Fruit fly (Drosophila melanogaster) whole organism, embryonic: ENCODE measurements around the gene Cdk1.

Experiments used
- Abd-B ChIP-seq: fragments of 200-800 bp; sonication (Bioruptor generic); optimal IDR thresholded peaks from 2 replicates; lab custom pipeline; 2018; ENCODE audit warnings: missing biosample characterization, mild to moderate bottlenecking, missing genetic modification characterization, moderate library complexity
- Atf-2 ChIP-seq: fragments of 200-800 bp; sonication (Bioruptor generic); optimal IDR thresholded peaks from 2 replicates; lab custom pipeline; 2016; ENCODE audit warnings: missing biosample characterization, missing genetic modification characterization
- C15 ChIP-seq: fragments of 200-800 bp; sonication (Bioruptor generic); IDR thresholded peaks from 3 replicates; pipeline ENCODE4 v1.3.6; 2022; ENCODE audit warnings: missing biosample characterization, missing genetic modification characterization
- CG11085 ChIP-seq: fragments of 200-800 bp; sonication (Bioruptor generic); IDR thresholded peaks from 2 replicates; pipeline ENCODE4 v1.3.6; 2022; ENCODE audit warnings: missing biosample characterization, missing genetic modification characterization
- CG11504 ChIP-seq: fragments of 200-800 bp; sonication (Bioruptor generic); optimal IDR thresholded peaks from 3 replicates; lab custom pipeline; 2019; ENCODE audit warnings: missing biosample characterization, mild to moderate bottlenecking, missing genetic modification characterization, moderate library complexity
- CG12155 ChIP-seq: fragments of 200-800 bp; sonication (Bioruptor generic); optimal IDR thresholded peaks from 3 replicates; lab custom pipeline; 2016; ENCODE audit warnings: missing biosample characterization, missing genetic modification characterization
- CG14710 ChIP-seq: fragments of 200-800 bp; sonication (Bioruptor generic); optimal IDR thresholded peaks from 3 replicates; lab custom pipeline; 2019; ENCODE audit warnings: missing biosample characterization, mild to moderate bottlenecking, missing genetic modification characterization, moderate library complexity
- CG14860 ChIP-seq: fragments of 200-800 bp; sonication (Bioruptor generic); IDR thresholded peaks from 3 replicates; pipeline ENCODE4 v1.3.6; 2022; ENCODE audit warnings: missing biosample characterization, missing genetic modification characterization; ENCODE audit not compliant: partially characterized antibody
- CG31224 ChIP-seq: fragments of 200-800 bp; sonication (Bioruptor generic); IDR thresholded peaks from 2 replicates; pipeline ENCODE4 v1.3.6; 2022; ENCODE audit warnings: missing biosample characterization, missing genetic modification characterization
- CG32532 ChIP-seq: fragments of 200-800 bp; sonication (Bioruptor generic); IDR thresholded peaks from 2 replicates; pipeline ENCODE4 v1.3.6; 2022; ENCODE audit warnings: missing biosample characterization, missing genetic modification characterization
- CG6272 ChIP-seq: fragments of 200-800 bp; sonication (Bioruptor generic); IDR thresholded peaks from 2 replicates; pipeline ENCODE4 v1.3.6; 2022; ENCODE audit warnings: missing biosample characterization, missing genetic modification characterization
- CG6791 ChIP-seq: fragments of 200-800 bp; sonication (Bioruptor generic); IDR thresholded peaks from 3 replicates; pipeline ENCODE4 v1.3.6; 2022; ENCODE audit warnings: missing biosample characterization, missing genetic modification characterization; ENCODE audit not compliant: partially characterized antibody
- CG6854 ChIP-seq: fragments of 200-800 bp; sonication (Bioruptor generic); optimal IDR thresholded peaks from 3 replicates; lab custom pipeline; 2017; ENCODE audit warnings: missing biosample characterization, mild to moderate bottlenecking, missing genetic modification characterization
- CG7372 ChIP-seq: fragments of 200-800 bp; sonication (Bioruptor generic); IDR thresholded peaks from 2 replicates; pipeline ENCODE4 v1.3.6; 2022; ENCODE audit warnings: missing biosample characterization, missing genetic modification characterization
- CG7556 ChIP-seq: fragments of 200-800 bp; sonication (Bioruptor generic); optimal IDR thresholded peaks from 2 replicates; lab custom pipeline; 2017; ENCODE audit warnings: missing biosample characterization, mild to moderate bottlenecking, missing genetic modification characterization
- CG8924 ChIP-seq: fragments of 200-800 bp; optimal IDR thresholded peaks from 3 replicates; lab custom pipeline; 2019; ENCODE audit warnings: missing biosample characterization, mild to moderate bottlenecking, missing genetic modification characterization, moderate library complexity
- CTCF ChIP-seq: fragments of 200-800 bp; sonication (Bioruptor generic); optimal IDR thresholded peaks from 2 replicates; lab custom pipeline; 2017; ENCODE audit warnings: missing biosample characterization, mild to moderate bottlenecking, missing genetic modification characterization, moderate library complexity
- CoRest ChIP-seq: fragments of 200-800 bp; sonication (Bioruptor generic); optimal IDR thresholded peaks from 3 replicates; lab custom pipeline; 2018; ENCODE audit warnings: missing biosample characterization, mild to moderate bottlenecking, missing genetic modification characterization, moderate library complexity
- Elba2 ChIP-seq: fragments of 200-800 bp; sonication (Bioruptor generic); optimal IDR thresholded peaks from 3 replicates; lab custom pipeline; 2016; ENCODE audit warnings: missing biosample characterization, missing genetic modification characterization
- Fer2 ChIP-seq: fragments of 200-800 bp; sonication (Bioruptor generic); optimal IDR thresholded peaks from 2 replicates; lab custom pipeline; 2018; ENCODE audit warnings: missing biosample characterization, mild to moderate bottlenecking, missing genetic modification characterization, moderate library complexity
- HLH4C ChIP-seq: fragments of 200-800 bp; sonication (Bioruptor generic); IDR thresholded peaks from 3 replicates; pipeline ENCODE4 v1.3.6; 2022; ENCODE audit warnings: missing biosample characterization, missing genetic modification characterization; ENCODE audit not compliant: partially characterized antibody
- Lpt ChIP-seq: fragments of >200 bp; optimal IDR thresholded peaks from 2 replicates; lab custom pipeline; 2018; ENCODE audit warnings: missing biosample characterization, missing genetic modification characterization
- MBD-R2 ChIP-seq: fragments of 200-800 bp; sonication (Bioruptor generic); IDR thresholded peaks from 2 replicates; pipeline ENCODE4 v1.3.6; 2022; ENCODE audit warnings: missing biosample characterization, missing genetic modification characterization
- MESR4 ChIP-seq: fragments of 200-800 bp; sonication (Bioruptor generic); optimal IDR thresholded peaks from 2 replicates; lab custom pipeline; 2018; ENCODE audit warnings: missing biosample characterization, mild to moderate bottlenecking, missing genetic modification characterization, moderate library complexity
- Med ChIP-seq: fragments of 200-800 bp; sonication (Bioruptor generic); peaks from one replicate; lab custom pipeline; 2016; ENCODE audit warnings: missing biosample characterization, missing genetic modification characterization, mild to moderate bottlenecking, inconsistent platforms, moderate library complexity
- Mes4 ChIP-seq: fragments of 200-800 bp; sonication (Bioruptor generic); optimal IDR thresholded peaks from 2 replicates; lab custom pipeline; 2016; ENCODE audit warnings: missing biosample characterization, missing genetic modification characterization
- Pdp1 ChIP-seq, 2 experiments: fragments of 200-800 bp; sonication (Bioruptor generic); optimal IDR thresholded peaks; 3 replicates each; lab custom pipeline; 2016; ENCODE audit warnings: missing biosample characterization in 2 of 2, missing genetic modification characterization in 2 of 2, mild to moderate bottlenecking in 1 of 2, moderate library complexity in 1 of 2
- Sry-β ChIP-seq: fragments of 200-800 bp; sonication (Bioruptor generic); optimal IDR thresholded peaks from 2 replicates; lab custom pipeline; 2018; ENCODE audit warnings: missing biosample characterization, mild to moderate bottlenecking, missing genetic modification characterization, moderate library complexity
- Sry-δ ChIP-seq: fragments of 200-800 bp; sonication (Bioruptor generic); optimal IDR thresholded peaks from 2 replicates; lab custom pipeline; 2016; ENCODE audit warnings: missing biosample characterization, missing genetic modification characterization
- Tbp ChIP-seq: fragments of >200 bp; optimal IDR thresholded peaks from 2 replicates; lab custom pipeline; 2018; ENCODE audit warnings: missing biosample characterization, missing genetic modification characterization
- Vsx1 ChIP-seq: fragments of 200-800 bp; sonication (Bioruptor generic); optimal IDR thresholded peaks from 2 replicates; lab custom pipeline; 2017; ENCODE audit warnings: missing biosample characterization, mild to moderate bottlenecking, missing genetic modification characterization, missing genetic modification reagents
- abd-A ChIP-seq: fragments of 200-800 bp; sonication (Bioruptor generic); optimal IDR thresholded peaks from 3 replicates; lab custom pipeline; 2019; ENCODE audit warnings: missing biosample characterization, mild to moderate bottlenecking, missing genetic modification characterization, moderate library complexity
- bbx ChIP-seq: fragments of 200-800 bp; sonication (Bioruptor generic); IDR thresholded peaks from 2 replicates; pipeline ENCODE4 v1.3.6; 2022; ENCODE audit warnings: missing biosample characterization, missing genetic modification characterization; ENCODE audit not compliant: partially characterized antibody
- corto ChIP-seq: fragments of 200-800 bp; sonication (Bioruptor generic); optimal IDR thresholded peaks from 2 replicates; lab custom pipeline; 2016; ENCODE audit warnings: missing biosample characterization, mild to moderate bottlenecking, missing genetic modification characterization, moderate library complexity
- cwo ChIP-seq: fragments of 200-800 bp; sonication (Bioruptor generic); optimal IDR thresholded peaks from 3 replicates; lab custom pipeline; 2017; ENCODE audit warnings: missing biosample characterization, missing genetic modification characterization, mild to moderate bottlenecking, moderate library complexity, missing genetic modification reagents
- dpn ChIP-seq, 2 experiments: fragments of 200-800 bp; sonication (Bioruptor generic); optimal IDR thresholded peaks; 3 replicates each; lab custom pipeline; 2016; ENCODE audit warnings: missing biosample characterization in 2 of 2, missing genetic modification characterization in 2 of 2
- hbn ChIP-seq: fragments of 200-800 bp; sonication (Bioruptor generic); IDR thresholded peaks from 2 replicates; pipeline ENCODE4 v1.3.6; 2022; ENCODE audit warnings: missing biosample characterization, missing genetic modification characterization; ENCODE audit not compliant: partially characterized antibody
- jumu ChIP-seq: fragments of 200-800 bp; sonication (Bioruptor generic); optimal IDR thresholded peaks from 3 replicates; lab custom pipeline; 2016; ENCODE audit warnings: missing biosample characterization, missing genetic modification characterization
- luna ChIP-seq: fragments of 200-800 bp; sonication (Bioruptor generic); optimal IDR thresholded peaks from 2 replicates; lab custom pipeline; 2016; ENCODE audit warnings: missing biosample characterization, missing genetic modification characterization
- nau ChIP-seq: fragments of 200-800 bp; sonication (Bioruptor generic); optimal IDR thresholded peaks from 3 replicates; lab custom pipeline; 2017; ENCODE audit warnings: missing biosample characterization, mild to moderate bottlenecking, missing genetic modification characterization, missing genetic modification reagents
- nmo ChIP-seq: fragments of 200-800 bp; sonication (Bioruptor generic); optimal IDR thresholded peaks from 2 replicates; lab custom pipeline; 2018; ENCODE audit warnings: missing biosample characterization, mild to moderate bottlenecking, missing genetic modification characterization, moderate library complexity
- nom ChIP-seq: fragments of 200-800 bp; sonication (Bioruptor generic); optimal IDR thresholded peaks from 2 replicates; lab custom pipeline; 2017; ENCODE audit warnings: missing biosample characterization, missing genetic modification characterization, mild to moderate bottlenecking, moderate library complexity, missing genetic modification reagents
- row ChIP-seq: fragments of 200-800 bp; sonication (Bioruptor generic); IDR thresholded peaks from 3 replicates; pipeline ENCODE4 v1.3.6; 2022; ENCODE audit warnings: missing biosample characterization, missing genetic modification characterization
- so ChIP-seq: fragments of 200-800 bp; sonication (Bioruptor generic); IDR thresholded peaks from 3 replicates; pipeline ENCODE4 v1.3.6; 2022; ENCODE audit warnings: missing biosample characterization, missing genetic modification characterization
- sqz ChIP-seq: fragments of 200-800 bp; sonication (Bioruptor generic); optimal IDR thresholded peaks from 3 replicates; lab custom pipeline; 2018; ENCODE audit warnings: missing biosample characterization, mild to moderate bottlenecking, missing genetic modification characterization
- ssp ChIP-seq: fragments of 200-800 bp; sonication (Bioruptor generic); IDR thresholded peaks from 2 replicates; pipeline ENCODE4 v1.3.6; 2022; ENCODE audit warnings: missing biosample characterization, missing genetic modification characterization
- tgo ChIP-seq: fragments of 200-800 bp; sonication (Bioruptor generic); IDR thresholded peaks from 3 replicates; pipeline ENCODE4 v1.3.6; 2022; ENCODE audit warnings: missing biosample characterization, missing genetic modification characterization
- tin ChIP-seq: fragments of 200-800 bp; sonication (Bioruptor generic); optimal IDR thresholded peaks from 3 replicates; lab custom pipeline; 2016; ENCODE audit warnings: missing biosample characterization, missing genetic modification characterization
- trem ChIP-seq: fragments of 200-800 bp; optimal IDR thresholded peaks from 3 replicates; lab custom pipeline; 2019; ENCODE audit warnings: missing biosample characterization, mild to moderate bottlenecking, missing genetic modification characterization, moderate library complexity

Cdk1 gene

dm6 chr2L:10422643-10423606 is 36.9 kb upstream of the Cdk1 start, which contains the start of the genes pie and Wdfy2 (continued):
- TF ChIP-seq row (GFP tag; lab: Robert Waterston, UW), result peak; percentile 77
- no peak for TF ChIP-seq CG32532 (GFP tag; lab: Robert Waterston, UW)
- no peak for TF ChIP-seq Pdp1 (GFP tag; optimal IDR thresholded peaks at IDR 0.05; lab: Kevin White, UChicago)
- no peak for TF ChIP-seq CTCF (GFP tag; lab: Kevin White, UChicago)
- TF ChIP-seq so (GFP tag; lab: Robert Waterston, UW), result no peak
- TF ChIP-seq HLH4C (GFP tag; lab: Robert Waterston, UW), result no peak
- no peak for TF ChIP-seq dpn (GFP tag; optimal IDR thresholded peaks at IDR 0.05; lab: Kevin White, UChicago)
- no peak for TF ChIP-seq tin (GFP tag; lab: Kevin White, UChicago)
- no peak for TF ChIP-seq CG11504 (tag; lab: Kevin White, UChicago)
- TF ChIP-seq CoRest (tag; lab: Kevin White, UChicago), result peak; percentile 28
- no peak for TF ChIP-seq corto
- no peak for TF ChIP-seq Fer2 (tag; lab: Kevin White, UChicago)
- no peak for TF ChIP-seq tgo (GFP tag; lab: Robert Waterston, UW)
- TF ChIP-seq CG8924 (tag; lab: Kevin White, UChicago), result peak; percentile 10
- TF ChIP-seq sqz, result no peak
- peak; percentile 65 for TF ChIP-seq Med (GFP tag; lab: Kevin White, UChicago)
- TF ChIP-seq luna (GFP tag; lab: Kevin White, UChicago), result no peak
- TF ChIP-seq C15, result no peak
- TF ChIP-seq Sry-δ (GFP tag; lab: Kevin White, UChicago), result no peak
- TF ChIP-seq bbx (GFP tag; lab: Robert Waterston, UW), result no peak
- no peak for TF ChIP-seq CG6854
- TF ChIP-seq nom (GFP tag; lab: Kevin White, UChicago), result no peak
- peak; percentile 67 for TF ChIP-seq MESR4 (GFP tag; lab: Kevin White, UChicago)
- TF ChIP-seq Tbp (GFP tag; lab: Kevin White, UChicago), result no peak
- no peak for TF ChIP-seq abd-A
- peak; percentile 36 for TF ChIP-seq Sry-β (GFP tag; lab: Kevin White, UChicago)
- TF ChIP-seq Lpt (GFP tag; lab: Kevin White, UChicago), result no peak
- TF ChIP-seq nmo (GFP tag; lab: Kevin White, UChicago), result peak; percentile 29
- TF ChIP-seq CG31224 (GFP tag; lab: Robert Waterston, UW), result no peak
- no peak for TF ChIP-seq CG14860 (GFP tag; lab: Robert Waterston, UW)
- TF ChIP-seq CG14710 (tag; lab: Kevin White, UChicago), result peak; percentile 39
- TF ChIP-seq MBD-R2 (GFP tag; lab: Robert Waterston, UW), result peak; percentile 40; the same call in 1 of the 2 replicates
- TF ChIP-seq CG7556 (GFP tag; lab: Kevin White, UChicago), result no peak
- TF ChIP-seq Elba2 (GFP tag; lab: Kevin White, UChicago), result no peak
- TF ChIP-seq ssp (GFP tag; lab: Robert Waterston, UW), result peak; percentile 97
- no peak for TF ChIP-seq Mes4 (GFP tag; lab: Kevin White, UChicago)
- no peak for TF ChIP-seq CG6791 (GFP tag; lab: Robert Waterston, UW)
- TF ChIP-seq Abd-B (GFP tag; lab: Kevin White, UChicago), result peak; percentile 50
- TF ChIP-seq trem (tag; lab: Kevin White, UChicago), result peak; percentile 4
- no peak for TF ChIP-seq Vsx1 (GFP tag; lab: Kevin White, UChicago)
- no peak for TF ChIP-seq Atf-2 (GFP tag; lab: Kevin White, UChicago)
- no peak for TF ChIP-seq jumu
- no peak for TF ChIP-seq cwo (GFP tag; lab: Kevin White, UChicago)
- no peak for TF ChIP-seq nau (GFP tag; lab: Kevin White, UChicago)
- no peak for TF ChIP-seq CG12155 (GFP tag; lab: Kevin White, UChicago)
- no peak for TF ChIP-seq hbn (GFP tag; lab: Robert Waterston, UW)
- no peak for TF ChIP-seq CG7372 (GFP tag; lab: Robert Waterston, UW)
- no peak for TF ChIP-seq CG11085 (GFP tag; lab: Robert Waterston, UW)
- no peak for TF ChIP-seq CG6272
